Fruit fly (Drosophila melanogaster) whole organism, prepupa: ENCODE results near the gene CG32137.

ENCODE experiments used
- CG10631 ChIP-seq: fragments of 200-800 bp; sonication (Bioruptor generic); optimal IDR thresholded peaks from 2 replicates; lab custom pipeline; 2016; ENCODE audit warnings: missing biosample characterization, missing genetic modification characterization
- CG10669 ChIP-seq: fragments of 200-800 bp; sonication (Bioruptor generic); optimal IDR thresholded peaks from 3 replicates; lab custom pipeline; 2018; ENCODE audit warnings: missing biosample characterization, mild to moderate bottlenecking, missing genetic modification characterization, moderate library complexity
- CG11294 ChIP-seq: fragments of 200-800 bp; sonication (Bioruptor generic); IDR thresholded peaks from 2 replicates; pipeline ENCODE4 v1.3.6; 2022; ENCODE audit warnings: missing biosample characterization, missing genetic modification characterization
- CG11762 ChIP-seq: fragments of 200-800 bp; sonication (Bioruptor generic); optimal IDR thresholded peaks from 3 replicates; lab custom pipeline; 2016; ENCODE audit warnings: missing biosample characterization, missing genetic modification characterization; ENCODE audit not compliant: insufficient read depth
- CG11902 ChIP-seq: fragments of 200-800 bp; sonication (Bioruptor generic); optimal IDR thresholded peaks from 3 replicates; lab custom pipeline; 2016; ENCODE audit warnings: missing biosample characterization, missing genetic modification characterization
- CG15336 ChIP-seq: fragments of 200-800 bp; sonication (Bioruptor generic); IDR thresholded peaks from 2 replicates; pipeline ENCODE4 v1.3.6; 2022; ENCODE audit warnings: missing biosample characterization, missing genetic modification characterization
- CG3032 ChIP-seq: fragments of 200-800 bp; optimal IDR thresholded peaks from 2 replicates; lab custom pipeline; 2019; ENCODE audit warnings: missing biosample characterization, mild to moderate bottlenecking, missing genetic modification characterization, moderate library complexity
- CG34406 ChIP-seq: fragments of 200-800 bp; sonication (Bioruptor generic); optimal IDR thresholded peaks from 3 replicates; lab custom pipeline; 2016; ENCODE audit warnings: missing biosample characterization, missing genetic modification characterization
- CG3919 ChIP-seq: fragments of 200-800 bp; sonication (Bioruptor generic); optimal IDR thresholded peaks from 3 replicates; lab custom pipeline; 2016; ENCODE audit warnings: missing biosample characterization, missing genetic modification characterization
- CG6163 ChIP-seq: fragments of 200-800 bp; sonication (Bioruptor generic); IDR thresholded peaks from 3 replicates; pipeline ENCODE4 v1.3.6; 2022; ENCODE audit warnings: missing biosample characterization, missing genetic modification characterization
- CG6276 ChIP-seq: fragments of 200-800 bp; sonication (Bioruptor generic); optimal IDR thresholded peaks from 2 replicates; lab custom pipeline; 2017; ENCODE audit warnings: missing biosample characterization, mild to moderate bottlenecking, missing genetic modification characterization
- CG6792 ChIP-seq: fragments of 200-800 bp; sonication (Bioruptor generic); optimal IDR thresholded peaks from 3 replicates; lab custom pipeline; 2016; ENCODE audit warnings: missing biosample characterization, missing genetic modification characterization
- CG6808 ChIP-seq: fragments of 200-800 bp; sonication (Bioruptor generic); optimal IDR thresholded peaks from 3 replicates; lab custom pipeline; 2017; ENCODE audit warnings: missing biosample characterization, missing genetic modification characterization, mild to moderate bottlenecking, moderate library complexity, missing genetic modification reagents
- CG6854 ChIP-seq: fragments of 200-800 bp; sonication (Bioruptor generic); optimal IDR thresholded peaks from 2 replicates; lab custom pipeline; 2017; ENCODE audit warnings: missing biosample characterization, mild to moderate bottlenecking, missing genetic modification characterization
- CG8319 ChIP-seq: fragments of 200-800 bp; sonication (Bioruptor generic); optimal IDR thresholded peaks from 3 replicates; lab custom pipeline; 2016; ENCODE audit warnings: missing biosample characterization, missing genetic modification characterization
- CG9139 ChIP-seq: fragments of 200-800 bp; sonication (Bioruptor generic); optimal IDR thresholded peaks from 3 replicates; lab custom pipeline; 2017; ENCODE audit warnings: missing biosample characterization, mild to moderate bottlenecking, missing genetic modification characterization
- Eip75B ChIP-seq: fragments of 200-800 bp; sonication (Bioruptor generic); optimal IDR thresholded peaks from 3 replicates; lab custom pipeline; 2016; ENCODE audit warnings: missing biosample characterization, missing genetic modification characterization
- Eip78C ChIP-seq: fragments of 200-800 bp; sonication (Bioruptor generic); peaks from one replicate; lab custom pipeline; 2016; ENCODE audit warnings: missing biosample characterization, missing genetic modification characterization
- Ets21C ChIP-seq: fragments of 200-800 bp; sonication (Bioruptor generic); optimal IDR thresholded peaks from 3 replicates; lab custom pipeline; 2016; ENCODE audit warnings: missing biosample characterization, missing genetic modification characterization
- Gug ChIP-seq: fragments of 200-800 bp; sonication (Bioruptor generic); IDR thresholded peaks from 2 replicates; pipeline ENCODE4 v1.3.6; 2022; ENCODE audit warnings: missing biosample characterization, missing genetic modification characterization
- Hr38 ChIP-seq: sonication (Bioruptor generic); optimal IDR thresholded peaks from 2 replicates; lab custom pipeline; 2016; ENCODE audit warnings: missing biosample characterization, missing genetic modification characterization
- Hr39 ChIP-seq: fragments of 200-800 bp; sonication (Bioruptor generic); optimal IDR thresholded peaks from 2 replicates; lab custom pipeline; 2016; ENCODE audit warnings: missing biosample characterization, missing genetic modification characterization
- Hr4 ChIP-seq: fragments of 200-800 bp; sonication (Bioruptor generic); optimal IDR thresholded peaks from 3 replicates; lab custom pipeline; 2016; ENCODE audit warnings: missing biosample characterization, missing genetic modification characterization
- Lpt ChIP-seq: fragments of 200-800 bp; sonication (Bioruptor generic); optimal IDR thresholded peaks from 3 replicates; lab custom pipeline; 2016; ENCODE audit warnings: missing biosample characterization, missing genetic modification characterization
- OdsH ChIP-seq: fragments of 200-800 bp; sonication (Bioruptor generic); optimal IDR thresholded peaks from 3 replicates; lab custom pipeline; 2016; ENCODE audit warnings: missing biosample characterization, missing genetic modification characterization
- Smox ChIP-seq: fragments of 200-800 bp; sonication (Bioruptor generic); optimal IDR thresholded peaks from 3 replicates; lab custom pipeline; 2016; ENCODE audit warnings: missing biosample characterization, missing genetic modification characterization
- Sox102F ChIP-seq: fragments of 200-800 bp; sonication (Bioruptor generic); optimal IDR thresholded peaks from 2 replicates; lab custom pipeline; 2016; ENCODE audit warnings: missing biosample characterization, mild to moderate bottlenecking, missing genetic modification characterization
- Sox14 ChIP-seq: fragments of 200-800 bp; sonication (Bioruptor generic); optimal IDR thresholded peaks from 3 replicates; lab custom pipeline; 2016; ENCODE audit warnings: missing biosample characterization, missing genetic modification characterization
- Sox15 ChIP-seq: fragments of 200-800 bp; sonication (Bioruptor generic); optimal IDR thresholded peaks from 3 replicates; lab custom pipeline; 2016; ENCODE audit warnings: missing biosample characterization, missing genetic modification characterization
- achi ChIP-seq: fragments of 200-800 bp; sonication (Bioruptor generic); optimal IDR thresholded peaks from 3 replicates; lab custom pipeline; 2016; ENCODE audit warnings: missing biosample characterization, missing genetic modification characterization
- acj6 ChIP-seq: fragments of 200-800 bp; sonication (Bioruptor generic); optimal IDR thresholded peaks from 3 replicates; lab custom pipeline; 2016; ENCODE audit warnings: missing biosample characterization, missing genetic modification characterization
- cyc ChIP-seq: fragments of 200-800 bp; sonication (Bioruptor generic); optimal IDR thresholded peaks from 3 replicates; lab custom pipeline; 2016; ENCODE audit warnings: missing biosample characterization, missing genetic modification characterization
- dsx ChIP-seq: fragments of 200-800 bp; optimal IDR thresholded peaks from 3 replicates; lab custom pipeline; 2019; ENCODE audit warnings: missing biosample characterization, mild to moderate bottlenecking, missing genetic modification characterization, moderate library complexity; ENCODE audit not compliant: poor library complexity, severe bottlenecking
- eg ChIP-seq: fragments of 200-800 bp; sonication (Bioruptor generic); IDR thresholded peaks from 3 replicates; pipeline ENCODE4 v1.3.6; 2022; ENCODE audit warnings: missing biosample characterization, missing genetic modification characterization
- esn ChIP-seq: fragments of 200-800 bp; sonication (Bioruptor generic); optimal IDR thresholded peaks from 2 replicates; lab custom pipeline; 2016; ENCODE audit warnings: missing biosample characterization, mild to moderate bottlenecking, missing genetic modification characterization, moderate library complexity
- fd85E ChIP-seq: fragments of 200-800 bp; sonication (Bioruptor generic); optimal IDR thresholded peaks from 3 replicates; lab custom pipeline; 2016; ENCODE audit warnings: missing biosample characterization, missing genetic modification characterization
- fkh ChIP-seq: fragments of 200-800 bp; sonication (Bioruptor generic); optimal IDR thresholded peaks from 3 replicates; lab custom pipeline; 2017; ENCODE audit warnings: missing biosample characterization, mild to moderate bottlenecking, missing genetic modification characterization, moderate library complexity
- net ChIP-seq: fragments of 200-800 bp; sonication (Bioruptor generic); optimal IDR thresholded peaks from 3 replicates; lab custom pipeline; 2016; ENCODE audit warnings: missing biosample characterization, missing genetic modification characterization
- spab ChIP-seq: fragments of 200-800 bp; sonication (Bioruptor generic); optimal IDR thresholded peaks from 2 replicates; lab custom pipeline; 2017; ENCODE audit warnings: missing biosample characterization, mild to moderate bottlenecking, missing genetic modification characterization, missing genetic modification reagents

The CG32137 gene

dm6 chr3L:13923332-13924272 is 15.4 kb upstream of the CG32137 start (continued):
- TF ChIP-seq CG6792 (GFP tag; lab: Kevin White, UChicago) (peak; percentile 22), CG8319 (GFP tag; lab: Kevin White, UChicago) (peak; percentile 33), Hr4 (GFP tag; lab: Kevin White, UChicago) (peak; percentile 4), CG10669 (GFP tag; lab: Kevin White, UChicago) (peak; percentile 10), fd85E (GFP tag; lab: Kevin White, UChicago) (no peak), CG6854 (GFP tag; lab: Kevin White, UChicago) (peak; percentile 22), spab (GFP tag; lab: Kevin White, UChicago) (no peak), CG6163 (GFP tag; lab: Robert Waterston, UW) (peak; percentile 70; the same call in 2 of the 3 replicates), CG10631 (GFP tag; lab: Kevin White, UChicago) (peak; percentile 56), CG11294 (GFP tag; lab: Robert Waterston, UW) (peak; percentile 54), Lpt (GFP tag; lab: Kevin White, UChicago) (no peak), CG6808 (GFP tag; lab: Kevin White, UChicago) (peak; percentile 10), Hr39 (GFP tag; lab: Kevin White, UChicago) (peak; percentile 44), CG15336 (GFP tag; lab: Robert Waterston, UW) (peak; percentile 68), CG3919 (GFP tag; lab: Kevin White, UChicago) (peak; percentile 56), Eip78C (GFP tag; lab: Kevin White, UChicago) (peak; percentile 85), Gug (GFP tag; lab: Robert Waterston, UW) (peak; percentile 46; the same call in 1 of the 2 replicates), CG11762 (GFP tag; lab: Kevin White, UChicago) (peak; percentile 11), fkh (GFP tag; lab: Kevin White, UChicago) (no peak), achi (peak; percentile 39), OdsH (peak; percentile 44), Sox14 (GFP tag; lab: Kevin White, UChicago) (peak; percentile 30), Hr38 (GFP tag; lab: Kevin White, UChicago) (no peak), CG11902 (peak; percentile 14), acj6 (peak; percentile 43), CG9139 (GFP tag; lab: Kevin White, UChicago) (no peak), Eip75B (GFP tag; lab: Kevin White, UChicago) (peak; percentile 55), Ets21C (GFP tag; lab: Kevin White, UChicago) (peak; percentile 8)

DNA sequence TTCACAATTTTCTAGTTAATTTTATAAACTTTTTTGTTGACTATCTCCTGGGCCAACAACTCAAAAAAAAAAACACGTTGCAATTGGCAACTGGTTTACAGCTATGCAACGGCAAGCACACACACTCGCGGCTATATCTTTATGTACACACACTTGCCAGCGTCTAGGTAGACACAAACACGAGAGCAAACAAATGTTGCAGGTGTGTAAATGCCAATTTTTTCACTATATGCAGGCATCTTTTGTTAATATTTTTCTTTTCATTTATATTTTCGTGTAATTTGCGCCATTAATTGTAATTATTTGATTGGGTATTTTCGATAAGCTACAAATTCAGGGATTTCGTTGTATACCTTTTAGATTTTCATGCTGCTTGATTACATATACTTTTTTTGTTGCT is 14.4 kb upstream of the CG32137 start:
- no peak for TF ChIP-seq cyc (GFP tag; lab: Kevin White, UChicago)
- TF ChIP-seq CG10631 (GFP tag; lab: Kevin White, UChicago), result peak; percentile 16
- TF ChIP-seq CG6163 (GFP tag; lab: Robert Waterston, UW), result 0 out of 3 replicates have a peak, but pooled peaks have one; percentile 20
- TF ChIP-seq esn (GFP tag; lab: Kevin White, UChicago), result no peak
- TF ChIP-seq CG15336 (GFP tag; lab: Robert Waterston, UW), result 0 out of 2 replicates have a peak, but pooled peaks have one; percentile 10
- TF ChIP-seq fkh (GFP tag; lab: Kevin White, UChicago), result peak; percentile 18
- no peak for TF ChIP-seq Sox102F
- TF ChIP-seq Eip78C (GFP tag; lab: Kevin White, UChicago), result peak; percentile 24
- TF ChIP-seq CG3919 (GFP tag; lab: Kevin White, UChicago), result no peak
- peak; percentile 4 for TF ChIP-seq Hr39 (GFP tag; lab: Kevin White, UChicago)
- TF ChIP-seq CG6276 (GFP tag; lab: Kevin White, UChicago), result no peak
- TF ChIP-seq eg, result peak; percentile 9; the same call in 1 of the 3 replicates
- TF ChIP-seq OdsH, result no peak
- no peak for TF ChIP-seq Sox15
- no peak for TF ChIP-seq Smox (GFP tag; lab: Kevin White, UChicago)
- no peak for TF ChIP-seq CG34406 (GFP tag; lab: Kevin White, UChicago)
- TF ChIP-seq net (GFP tag; lab: Kevin White, UChicago), result peak; percentile 28
- TF ChIP-seq achi, result peak; percentile 19
- no peak for TF ChIP-seq dsx (GFP tag; lab: Kevin White, UChicago)
- no peak for TF ChIP-seq Eip75B (GFP tag; lab: Kevin White, UChicago)
- TF ChIP-seq CG3032 (tag; lab: Kevin White, UChicago), result no peak
- no peak for TF ChIP-seq Sox14 (GFP tag; lab: Kevin White, UChicago)
